Worm (Caenorhabditis elegans): ENCODE results near the gene F10G7.10.

DNA sequence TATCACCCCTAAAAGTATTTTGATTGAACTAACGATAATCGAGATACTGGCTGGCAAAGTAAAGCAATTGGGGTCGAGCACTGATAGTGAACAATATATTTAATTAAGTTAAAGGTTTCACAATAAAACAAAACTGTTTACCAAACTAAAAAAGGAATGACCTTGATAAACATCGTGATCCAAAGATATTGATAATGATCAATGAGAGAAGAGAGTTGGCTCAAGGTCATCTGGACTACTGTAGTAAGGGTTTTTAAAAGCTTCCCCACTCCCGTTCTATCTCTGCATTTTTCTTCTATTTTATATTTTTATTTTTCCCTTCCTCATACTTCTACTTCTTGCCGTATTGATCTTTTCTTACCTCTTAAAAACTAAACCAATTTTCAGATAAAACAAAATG lies 23.5 kb upstream of the F10G7.10 start, which contains the start of gene F41C3.2:
- TF ChIP-seq lsy-12 (tag; optimal IDR thresholded peaks at IDR 0.05) (no peak), nhr-23 (tag; optimal IDR thresholded peaks at IDR 0.05) (no peak), unc-62 (GFP tag; optimal IDR thresholded peaks at IDR 0.05) (no peak), lin-39 (tag; optimal IDR thresholded peaks at IDR 0.05) (no peak), ama-1 (optimal IDR thresholded peaks at IDR 0.05) (no peak), unc-39 (tag; optimal IDR thresholded peaks at IDR 0.05) (no peak), nhr-67 (tag; optimal IDR thresholded peaks at IDR 0.05) (no peak), pha-4 (tag; optimal IDR thresholded peaks at IDR 0.05) (no peak), elt-1 (tag; optimal IDR thresholded peaks at IDR 0.05) (no peak), nhr-28 (tag; optimal IDR thresholded peaks at IDR 0.05) (no peak), ceh-28 (tag; optimal IDR thresholded peaks at IDR 0.05) (no peak), nhr-76 (tag; optimal IDR thresholded peaks at IDR 0.05) (no peak), nhr-11 (tag; optimal IDR thresholded peaks at IDR 0.05) (no peak)
